Worm (Caenorhabditis elegans): Measurements from ENCODE around the gene grsp-4.

ce11 chrV:7580378-7580777 is 44.4 kb upstream of the grsp-4 start, which contains the start of gene ets-6:
- TF ChIP-seq Y67H2A.10 (GFP tag; conservative IDR thresholded peaks at IDR 0.05) (no peak), madf-3 (GFP tag; IDR thresholded peaks at IDR 0.05) (no peak), mxl-1 (tag; optimal IDR thresholded peaks at IDR 0.05) (no peak), madf-10 (tag; optimal IDR thresholded peaks at IDR 0.05) (no peak), dpl-1 (GFP tag; optimal IDR thresholded peaks at IDR 0.05) (no peak), lir-1 (GFP tag; conservative IDR thresholded peaks at IDR 0.05) (no peak), hlh-12 (tag; optimal IDR thresholded peaks at IDR 0.05) (no peak), cebp-2 (GFP tag; IDR thresholded peaks at IDR 0.05) (no peak), efl-1 (GFP tag; optimal IDR thresholded peaks at IDR 0.05) (peak; percentile 10), Y95B8A.8 (GFP tag; IDR thresholded peaks at IDR 0.05) (no peak), pha-4 (tag; optimal IDR thresholded peaks at IDR 0.05) (no peak), ets-4 (GFP tag; optimal IDR thresholded peaks at IDR 0.05) (no peak), snpc-3.4 (tag; optimal IDR thresholded peaks at IDR 0.05) (peak; percentile 17)
